Worm (Caenorhabditis elegans) whole organism, L2 larva: ENCODE measurements around the gene lpr-2.

ENCODE experiments used
- blmp-1 ChIP-seq: sonication (generic microtip); optimal IDR thresholded peaks from 2 replicates; lab custom pipeline; 2017; ENCODE audit warnings: missing genetic modification characterization, mild to moderate bottlenecking, missing compliant biosample characterization, antibody characterized with exemption, moderate library complexity; ENCODE audit not compliant: insufficient read depth
- nhr-10 ChIP-seq: sonication (generic microtip); optimal IDR thresholded peaks from 2 replicates; lab custom pipeline; 2017; ENCODE audit warnings: missing biosample characterization, missing genetic modification characterization
- nhr-237 ChIP-seq: fragments of 150-350 bp; optimal IDR thresholded peaks from 2 replicates; lab custom pipeline; 2014; ENCODE audit warnings: missing biosample characterization, missing genetic modification characterization
- nhr-25 ChIP-seq: fragments of 150-350 bp; sonication (generic microtip); optimal IDR thresholded peaks from 3 replicates; lab custom pipeline; 2014; ENCODE audit warnings: missing biosample characterization, missing genetic modification characterization
- nhr-77 ChIP-seq: fragments of 150-350 bp; optimal IDR thresholded peaks from 2 replicates; lab custom pipeline; 2014; ENCODE audit warnings: missing biosample characterization, missing genetic modification characterization
- sma-9 ChIP-seq, 2 experiments: fragments of 150-350 bp in 1 of 2; sonication (generic microtip) in 1 of 2; optimal IDR thresholded peaks; 2 replicates each; lab custom pipeline; 2014 to 2016; ENCODE audit warnings: missing genetic modification characterization in 2 of 2, mild to moderate bottlenecking in 1 of 2, missing biosample characterization in 1 of 2, missing compliant biosample characterization in 1 of 2, missing genetic modification reagents in 1 of 2, moderate library complexity in 1 of 2
- unc-55 ChIP-seq: fragments of 150-350 bp; sonication (generic microtip); optimal IDR thresholded peaks from 3 replicates; lab custom pipeline; 2014; ENCODE audit warnings: missing biosample characterization, missing genetic modification reagents, missing genetic modification characterization
- unc-62 ChIP-seq: fragments of 150-350 bp; optimal IDR thresholded peaks from 2 replicates; lab custom pipeline; 2014; ENCODE audit warnings: missing biosample characterization, missing genetic modification reagents, missing genetic modification characterization
- zag-1 ChIP-seq: fragments of 150-350 bp; optimal IDR thresholded peaks from 2 replicates; lab custom pipeline; 2014; ENCODE audit warnings: missing biosample characterization, missing genetic modification characterization
- ztf-11 ChIP-seq: sonication (generic microtip); optimal IDR thresholded peaks from 2 replicates; lab custom pipeline; 2017; ENCODE audit warnings: missing biosample characterization, missing genetic modification characterization

DNA sequence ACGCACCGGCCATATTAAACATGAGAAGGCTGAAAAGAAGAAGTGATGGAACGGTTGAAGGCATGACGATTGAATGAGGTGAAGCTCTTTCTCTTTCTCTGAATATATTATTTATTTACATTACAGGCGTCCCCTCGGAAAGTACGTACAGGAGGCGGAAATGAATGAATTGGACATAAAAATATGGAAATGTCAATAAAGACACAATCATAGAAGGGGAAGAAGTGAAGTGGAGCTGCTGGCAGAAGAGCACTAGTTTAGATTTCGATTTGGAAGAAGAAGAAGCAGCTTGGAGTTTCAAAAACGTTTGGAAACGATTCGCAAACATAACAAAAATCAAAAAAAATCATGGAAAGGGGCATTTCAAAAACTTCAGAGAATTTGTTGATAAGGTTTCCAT is 25.0 kb downstream of the lpr-2 start, which contains the start of gene H01G02.1:
- TF ChIP-seq sma-9 (GFP tag; optimal IDR thresholded peaks at IDR 0.05; lab: Kevin White, UChicago) (no peak), sma-9 (tag; optimal IDR thresholded peaks at IDR 0.05; lab: Kevin White, UChicago) (no peak), unc-62 (GFP tag; lab: Kevin White, UChicago) (no peak), ztf-11 (tag; lab: Kevin White, UChicago) (no peak), nhr-77 (tag; lab: Kevin White, UChicago) (no peak), nhr-25 (tag; lab: Kevin White, UChicago) (no peak), unc-55 (no peak), zag-1 (no peak), nhr-237 (tag; lab: Kevin White, UChicago) (no peak), blmp-1 (tag; lab: Kevin White, UChicago) (no peak), nhr-10 (tag; lab: Kevin White, UChicago) (no peak)
